Fruit fly (Drosophila melanogaster) whole organism, embryonic: ENCODE results near the gene Jhbp2.

Experiments
- Awh ChIP-seq: fragments of 200-800 bp; sonication (Bioruptor generic); IDR thresholded peaks from 2 replicates; pipeline ENCODE4, ENCODE4 v1.3.6; 2022; ENCODE audit warnings: missing biosample characterization, missing genetic modification characterization
- CG10321 ChIP-seq: fragments of 200-800 bp; sonication (Bioruptor generic); IDR thresholded peaks from 2 replicates; pipeline ENCODE4 v1.3.6; 2022; ENCODE audit warnings: missing biosample characterization, missing genetic modification characterization
- CG10959 ChIP-seq: fragments of 200-800 bp; sonication (Bioruptor generic); IDR thresholded peaks from 2 replicates; pipeline ENCODE4 v1.3.6; 2022; ENCODE audit warnings: missing biosample characterization, missing genetic modification characterization
- CG11456 ChIP-seq: fragments of 200-800 bp; sonication (Bioruptor generic); IDR thresholded peaks from 3 replicates; pipeline ENCODE4 v1.3.6; 2022; ENCODE audit warnings: missing biosample characterization, missing genetic modification characterization
- CG14050 ChIP-seq: fragments of 200-800 bp; sonication (Bioruptor generic); IDR thresholded peaks from 3 replicates; pipeline ENCODE4 v1.3.6; 2022; ENCODE audit warnings: missing biosample characterization, missing genetic modification characterization
- CG14710 ChIP-seq: fragments of 200-800 bp; sonication (Bioruptor generic); optimal IDR thresholded peaks from 3 replicates; lab custom pipeline; 2019; ENCODE audit warnings: missing biosample characterization, mild to moderate bottlenecking, missing genetic modification characterization, moderate library complexity
- CG15011 ChIP-seq: fragments of 200-800 bp; sonication (Bioruptor generic); optimal IDR thresholded peaks from 3 replicates; lab custom pipeline; 2018; ENCODE audit warnings: missing biosample characterization, mild to moderate bottlenecking, missing genetic modification characterization
- CG15269 ChIP-seq: fragments of 200-800 bp; sonication (Bioruptor generic); optimal IDR thresholded peaks from 2 replicates; lab custom pipeline; 2018; ENCODE audit warnings: missing biosample characterization, mild to moderate bottlenecking, missing genetic modification characterization, moderate library complexity
- CG1529 ChIP-seq: fragments of 200-800 bp; sonication (Bioruptor generic); optimal IDR thresholded peaks from 3 replicates; lab custom pipeline; 2018; ENCODE audit warnings: missing biosample characterization, missing genetic modification characterization
- CG15696 ChIP-seq: fragments of 200-800 bp; sonication (Bioruptor generic); optimal IDR thresholded peaks from 2 replicates; lab custom pipeline; 2019; ENCODE audit warnings: missing biosample characterization, mild to moderate bottlenecking, missing genetic modification characterization, moderate library complexity
- CG1602 ChIP-seq: fragments of 200-800 bp; sonication (Bioruptor generic); optimal IDR thresholded peaks from 3 replicates; lab custom pipeline; 2016; ENCODE audit warnings: missing biosample characterization, missing genetic modification characterization
- CG1603 ChIP-seq: fragments of 200-800 bp; sonication (Bioruptor generic); optimal IDR thresholded peaks from 2 replicates; lab custom pipeline; 2019; ENCODE audit warnings: missing biosample characterization, mild to moderate bottlenecking, missing genetic modification characterization, moderate library complexity
- CG17361 ChIP-seq: fragments of 200-800 bp; sonication (Bioruptor generic); IDR thresholded peaks from 3 replicates; pipeline ENCODE4 v1.3.6; 2022; ENCODE audit warnings: missing biosample characterization, missing genetic modification characterization
- CG17568 ChIP-seq: fragments of 200-800 bp; sonication (Bioruptor generic); optimal IDR thresholded peaks from 2 replicates; lab custom pipeline; 2018; ENCODE audit warnings: missing biosample characterization, mild to moderate bottlenecking, missing genetic modification characterization, moderate library complexity
- CG2202 ChIP-seq: fragments of 200-800 bp; sonication (Bioruptor generic); optimal IDR thresholded peaks from 2 replicates; lab custom pipeline; 2018; ENCODE audit warnings: missing biosample characterization, mild to moderate bottlenecking, missing genetic modification characterization
- CG2712 ChIP-seq: fragments of 200-800 bp; optimal IDR thresholded peaks from 3 replicates; lab custom pipeline; 2019; ENCODE audit warnings: missing biosample characterization, mild to moderate bottlenecking, missing genetic modification characterization, moderate library complexity
- CG30431 ChIP-seq: fragments of 200-800 bp; sonication (Bioruptor generic); optimal IDR thresholded peaks from 2 replicates; lab custom pipeline; 2017; ENCODE audit warnings: missing biosample characterization, missing genetic modification characterization
- CG7839 ChIP-seq: fragments of 200-800 bp; sonication (Bioruptor generic); optimal IDR thresholded peaks from 3 replicates; lab custom pipeline; 2018; ENCODE audit warnings: missing biosample characterization, mild to moderate bottlenecking, missing genetic modification characterization, moderate library complexity
- CG7963 ChIP-seq: fragments of 200-800 bp; sonication (Bioruptor generic); IDR thresholded peaks from 3 replicates; pipeline ENCODE4 v1.3.6; 2022; ENCODE audit warnings: missing biosample characterization, missing genetic modification characterization; ENCODE audit not compliant: partially characterized antibody
- CG8388 ChIP-seq: fragments of 200-800 bp; sonication (Bioruptor generic); optimal IDR thresholded peaks from 2 replicates; lab custom pipeline; 2019; ENCODE audit warnings: missing biosample characterization, mild to moderate bottlenecking, missing genetic modification characterization, moderate library complexity
- Dll ChIP-seq: fragments of 200-800 bp; sonication (Bioruptor generic); IDR thresholded peaks from 4 replicates; pipeline ENCODE4 v1.3.6; 2022; ENCODE audit warnings: missing biosample characterization, missing genetic modification characterization; ENCODE audit not compliant: partially characterized antibody
- Drgx ChIP-seq: fragments of 200-800 bp; sonication (Bioruptor generic); IDR thresholded peaks from 2 replicates; pipeline ENCODE4 v1.3.6; 2022; ENCODE audit warnings: missing biosample characterization, missing genetic modification characterization
- H2.0 ChIP-seq: fragments of 200-800 bp; sonication (Bioruptor generic); IDR thresholded peaks from 2 replicates; pipeline ENCODE4 v1.3.6; 2022; ENCODE audit warnings: missing biosample characterization, missing genetic modification characterization
- Hr51 ChIP-seq, 2 experiments: fragments of 200-800 bp; sonication (Bioruptor generic); optimal IDR thresholded peaks; 2 replicates in 1 of 2; 3 replicates in 1 of 2; lab custom pipeline; 2016 to 2018; ENCODE audit warnings: missing biosample characterization in 2 of 2, missing genetic modification characterization in 2 of 2, mild to moderate bottlenecking in 1 of 2, moderate library complexity in 1 of 2
- NC2β ChIP-seq: fragments of 200-800 bp; sonication (Bioruptor generic); optimal IDR thresholded peaks from 2 replicates; lab custom pipeline; 2016; ENCODE audit warnings: missing biosample characterization, missing genetic modification characterization
- Opbp ChIP-seq: fragments of 200-800 bp; sonication (Bioruptor generic); IDR thresholded peaks from 3 replicates; pipeline ENCODE4 v1.3.6; 2022; ENCODE audit warnings: missing biosample characterization, missing genetic modification characterization; ENCODE audit not compliant: partially characterized antibody
- Ptx1 ChIP-seq: fragments of 200-800 bp; sonication (Bioruptor generic); IDR thresholded peaks from 2 replicates; pipeline ENCODE4 v1.3.6; 2022; ENCODE audit warnings: missing biosample characterization, missing genetic modification characterization
- Sox102F ChIP-seq: fragments of 200-800 bp; sonication (Bioruptor generic); optimal IDR thresholded peaks from 2 replicates; lab custom pipeline; 2018; ENCODE audit warnings: missing biosample characterization, mild to moderate bottlenecking, missing genetic modification characterization, moderate library complexity
- Spps ChIP-seq: fragments of 200-800 bp; sonication (Bioruptor generic); optimal IDR thresholded peaks from 2 replicates; lab custom pipeline; 2018; ENCODE audit warnings: missing biosample characterization, mild to moderate bottlenecking, missing genetic modification characterization
- Ssrp ChIP-seq: fragments of 200-800 bp; sonication (Bioruptor generic); optimal IDR thresholded peaks from 2 replicates; lab custom pipeline; 2018; ENCODE audit warnings: missing biosample characterization, mild to moderate bottlenecking, missing genetic modification characterization, moderate library complexity
- chm ChIP-seq: fragments of 200-800 bp; sonication (Bioruptor generic); IDR thresholded peaks from 2 replicates; pipeline ENCODE4 v1.3.6; 2022; ENCODE audit warnings: missing biosample characterization, missing genetic modification characterization
- dmrt11E ChIP-seq: fragments of 200-800 bp; sonication (Bioruptor generic); optimal IDR thresholded peaks from 3 replicates; lab custom pipeline; 2018; ENCODE audit warnings: missing biosample characterization, mild to moderate bottlenecking, missing genetic modification characterization, moderate library complexity
- dmrt99B ChIP-seq: fragments of 200-800 bp; sonication (Bioruptor generic); optimal IDR thresholded peaks from 2 replicates; lab custom pipeline; 2018; ENCODE audit warnings: missing biosample characterization, mild to moderate bottlenecking, missing genetic modification characterization, moderate library complexity
- dysf ChIP-seq: fragments of 200-800 bp; sonication (Bioruptor generic); IDR thresholded peaks from 3 replicates; pipeline ENCODE4 v1.3.6; 2022; ENCODE audit warnings: missing biosample characterization, missing genetic modification characterization
- esg ChIP-seq: fragments of 200-800 bp; sonication (Bioruptor generic); conservative IDR thresholded peaks from 2 replicates; pipeline ENCODE4 v1.3.6; 2022; ENCODE audit warnings: missing biosample characterization, missing genetic modification characterization
- gce ChIP-seq: fragments of 200-800 bp; sonication (Bioruptor generic); IDR thresholded peaks from 3 replicates; pipeline ENCODE4 v1.3.6; 2022; ENCODE audit warnings: missing biosample characterization, missing genetic modification characterization
- gem ChIP-seq: fragments of 200-800 bp; sonication (Bioruptor generic); optimal IDR thresholded peaks from 2 replicates; lab custom pipeline; 2019; ENCODE audit warnings: missing biosample characterization, mild to moderate bottlenecking, missing genetic modification characterization, moderate library complexity
- ham ChIP-seq: fragments of 200-800 bp; sonication (Bioruptor generic); IDR thresholded peaks from 2 replicates; pipeline ENCODE4 v1.3.6; 2022; ENCODE audit warnings: missing biosample characterization, missing genetic modification characterization
- lmd ChIP-seq: fragments of 200-800 bp; sonication (Bioruptor generic); IDR thresholded peaks from 2 replicates; pipeline ENCODE4 v1.3.6; 2022; ENCODE audit warnings: missing biosample characterization, missing genetic modification characterization
- phol ChIP-seq: fragments of 200-800 bp; sonication (Bioruptor generic); optimal IDR thresholded peaks from 3 replicates; lab custom pipeline; 2018; ENCODE audit warnings: missing biosample characterization, mild to moderate bottlenecking, missing genetic modification characterization, moderate library complexity
- pnt ChIP-seq: fragments of 200-800 bp; sonication (Bioruptor generic); optimal IDR thresholded peaks from 3 replicates; lab custom pipeline; 2016; ENCODE audit warnings: missing biosample characterization, missing genetic modification characterization
- psq ChIP-seq: fragments of 200-800 bp; sonication (Bioruptor generic); optimal IDR thresholded peaks from 2 replicates; lab custom pipeline; 2017; ENCODE audit warnings: missing biosample characterization, missing genetic modification characterization
- row ChIP-seq: fragments of 200-800 bp; sonication (Bioruptor generic); IDR thresholded peaks from 3 replicates; pipeline ENCODE4 v1.3.6; 2022; ENCODE audit warnings: missing biosample characterization, missing genetic modification characterization
- sens ChIP-seq: fragments of 200-800 bp; sonication (Bioruptor generic); peaks from one replicate; lab custom pipeline; 2016; ENCODE audit warnings: missing biosample characterization, missing genetic modification characterization
- sug ChIP-seq: fragments of 200-800 bp; optimal IDR thresholded peaks from 2 replicates; lab custom pipeline; 2019; ENCODE audit warnings: missing biosample characterization, mild to moderate bottlenecking, missing genetic modification characterization, moderate library complexity
- tio ChIP-seq: fragments of 200-800 bp; sonication (Bioruptor generic); optimal IDR thresholded peaks from 2 replicates; lab custom pipeline; 2017; ENCODE audit warnings: missing biosample characterization, missing genetic modification characterization, inconsistent platforms
- zen ChIP-seq: fragments of 200-800 bp; sonication (Bioruptor generic); optimal IDR thresholded peaks from 3 replicates; lab custom pipeline; 2018; ENCODE audit warnings: missing biosample characterization, mild to moderate bottlenecking, missing genetic modification characterization, moderate library complexity
- zen2 ChIP-seq: fragments of 200-800 bp; sonication (Bioruptor generic); IDR thresholded peaks from 3 replicates; pipeline ENCODE4 v1.3.6; 2022; ENCODE audit warnings: missing biosample characterization, missing genetic modification characterization; ENCODE audit not compliant: partially characterized antibody

The Jhbp2 gene

DNA sequence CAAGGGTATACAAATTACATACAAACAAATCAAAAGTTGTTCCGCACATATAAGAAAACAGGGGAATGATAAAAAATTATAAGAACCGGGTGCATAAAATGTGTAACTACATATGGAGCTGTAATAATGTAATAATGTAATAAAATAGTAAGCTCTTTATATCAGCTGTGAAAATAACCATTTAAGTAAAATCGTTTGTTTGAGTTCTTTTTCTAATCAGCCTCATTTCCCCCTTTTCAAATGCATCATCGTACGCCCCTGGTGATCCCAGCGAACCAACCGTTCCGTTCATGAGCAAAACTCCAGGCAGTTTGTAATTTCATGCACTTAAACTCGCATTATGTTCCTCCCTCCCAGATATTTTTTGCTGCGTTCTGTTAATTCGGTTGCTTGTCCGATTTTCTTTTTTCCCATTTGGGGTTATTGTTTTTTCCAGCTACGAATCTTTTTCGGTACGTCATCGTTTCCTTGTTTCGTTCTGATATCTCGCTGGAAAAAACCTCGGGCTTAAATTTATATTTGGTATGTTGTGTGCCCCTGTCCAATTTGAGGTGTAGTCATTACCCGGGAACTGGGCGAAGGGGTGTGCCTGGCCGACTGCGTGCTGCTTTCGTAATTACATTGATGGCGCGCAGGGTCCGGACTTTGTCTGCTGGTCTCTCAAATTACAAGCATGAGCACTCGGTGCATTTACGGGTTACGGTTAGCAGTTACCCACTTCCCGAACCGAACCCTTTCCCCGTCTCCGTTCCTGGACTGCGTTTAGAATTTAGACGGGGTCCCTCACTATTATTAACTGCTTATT lies 36.5 kb upstream of the Jhbp2 start (continued):
- TF ChIP-seq dmrt99B (tag; lab: Kevin White, UChicago): peak; percentile 25
- no peak for TF ChIP-seq CG15011 (GFP tag; lab: Kevin White, UChicago)
- no peak for TF ChIP-seq CG7963 (GFP tag; lab: Robert Waterston, UW)
- TF ChIP-seq CG17361 (GFP tag; lab: Robert Waterston, UW): peak; percentile 47; the same call in 1 of the 3 replicates
- TF ChIP-seq CG1529: no peak
- TF ChIP-seq row: peak; percentile 57
- peak; percentile 4; the same call in 1 of the 3 replicates for TF ChIP-seq CG11456
- peak; percentile 5 for TF ChIP-seq CG15696 (tag; lab: Kevin White, UChicago)
- TF ChIP-seq zen (tag; lab: Kevin White, UChicago): peak; percentile 25
- TF ChIP-seq CG1602: peak; percentile 27
- TF ChIP-seq psq (GFP tag; lab: Kevin White, UChicago): no peak
- no peak for TF ChIP-seq CG14050 (GFP tag; lab: Robert Waterston, UW)
- TF ChIP-seq Sox102F: peak; percentile 34
- peak; percentile 53 for TF ChIP-seq Drgx (GFP tag; lab: Robert Waterston, UW)
- no peak for TF ChIP-seq Opbp
- peak; percentile 42 for TF ChIP-seq dmrt11E (tag; lab: Kevin White, UChicago)
- peak; percentile 36; the same call in 1 of the 2 replicates for TF ChIP-seq Awh (GFP tag; lab: Robert Waterston, UW)
- TF ChIP-seq CG14710 (tag; lab: Kevin White, UChicago): peak; percentile 28
- TF ChIP-seq tio (GFP tag; lab: Kevin White, UChicago): peak; percentile 16
- peak; percentile 2 for TF ChIP-seq Spps (tag; lab: Kevin White, UChicago)
- no peak for TF ChIP-seq sug (tag; lab: Kevin White, UChicago)
- 0 out of 4 replicates have a peak, but pooled peaks have one; percentile 21 for TF ChIP-seq Dll (GFP tag; lab: Robert Waterston, UW)
- TF ChIP-seq CG30431: peak; percentile 13
- TF ChIP-seq CG1603 (tag; lab: Kevin White, UChicago): peak; percentile 38
- TF ChIP-seq phol: peak; percentile 36
- TF ChIP-seq CG2202 (tag; lab: Kevin White, UChicago): peak; percentile 24
- TF ChIP-seq sens (GFP tag; lab: Kevin White, UChicago): peak; percentile 79
- peak; percentile 14 for TF ChIP-seq CG15269 (tag; lab: Kevin White, UChicago)
- peak; percentile 42 for TF ChIP-seq CG2712 (tag; lab: Kevin White, UChicago)
- TF ChIP-seq dysf: 0 out of 3 replicates have a peak, but pooled peaks have one; percentile 13
- TF ChIP-seq esg (GFP tag; lab: Robert Waterston, UW): 0 out of 2 replicates have a peak, but pooled peaks have one; percentile 22
- no peak for TF ChIP-seq NC2β (GFP tag; lab: Kevin White, UChicago)
- TF ChIP-seq CG17568 (GFP tag; lab: Kevin White, UChicago): peak; percentile 8
- TF ChIP-seq H2.0 (GFP tag; lab: Robert Waterston, UW): peak; percentile 32; the same call in 1 of the 2 replicates
- peak; percentile 8 for TF ChIP-seq CG7839 (tag; lab: Kevin White, UChicago)
- peak; percentile 1 for TF ChIP-seq pnt (GFP tag; lab: Kevin White, UChicago)
- TF ChIP-seq ham (GFP tag; lab: Robert Waterston, UW): no peak
- 0 out of 2 replicates have a peak, but pooled peaks have one; percentile 4 for TF ChIP-seq lmd
- peak; percentile 43; the same call in 1 of the 2 replicates for TF ChIP-seq Ptx1
- 0 out of 3 replicates have a peak, but pooled peaks have one; percentile 45 for TF ChIP-seq gce (GFP tag; lab: Robert Waterston, UW)
- no peak for TF ChIP-seq Ssrp (tag; lab: Kevin White, UChicago)
- TF ChIP-seq Hr51 (GFP tag; optimal IDR thresholded peaks at IDR 0.05; lab: Kevin White, UChicago): peak in 1 of 2 experiments; percentile 13
- TF ChIP-seq chm (GFP tag; lab: Robert Waterston, UW): peak; percentile 30; the same call in 1 of the 2 replicates
- TF ChIP-seq zen2 (GFP tag; lab: Robert Waterston, UW): no peak
- peak; percentile 43 for TF ChIP-seq CG8388 (GFP tag; lab: Kevin White, UChicago)
- TF ChIP-seq CG10959: 0 out of 2 replicates have a peak, but pooled peaks have one; percentile 43
- no peak for TF ChIP-seq CG10321
- peak; percentile 51 for TF ChIP-seq gem (tag; lab: Kevin White, UChicago)
